Worm (Caenorhabditis elegans) whole organism, young adult: ENCODE results near the gene lgc-48.

ENCODE experiments used
- B0019.2 ChIP-seq: fragments of 200-800 bp; sonication (Bioruptor generic); conservative IDR thresholded peaks from 2 replicates; pipeline ENCODE4 v1.3.6; 2022; ENCODE audit warnings: missing genetic modification reagents, missing genetic modification characterization, missing compliant biosample characterization
- B0035.1 ChIP-seq: sonication (generic microtip); optimal IDR thresholded peaks from 2 replicates; lab custom pipeline; 2016; ENCODE audit warnings: missing genetic modification characterization, mild to moderate bottlenecking, missing compliant biosample characterization, missing genotype, missing genetic modification reagents
- F10E7.11 ChIP-seq: sonication (generic microtip); optimal IDR thresholded peaks from 2 replicates; lab custom pipeline; 2017; ENCODE audit warnings: mild to moderate bottlenecking, missing genetic modification characterization, moderate library complexity, missing compliant biosample characterization
- F39B2.1 ChIP-seq: fragments of 200-800 bp; sonication (Bioruptor generic); IDR thresholded peaks from 2 replicates; pipeline ENCODE4 v1.3.6; 2022; ENCODE audit warnings: missing genetic modification reagents, missing genetic modification characterization, missing compliant biosample characterization
- F57C9.4 ChIP-seq: sonication (generic microtip); optimal IDR thresholded peaks from 2 replicates; lab custom pipeline; 2017; ENCODE audit warnings: mild to moderate bottlenecking, missing genetic modification characterization, missing compliant biosample characterization
- T07F8.4 ChIP-seq: sonication (generic microtip); optimal IDR thresholded peaks from 2 replicates; lab custom pipeline; 2016; ENCODE audit warnings: mild to moderate bottlenecking, missing genetic modification characterization, moderate library complexity, missing compliant biosample characterization
- Y67H2A.10 ChIP-seq: fragments of 200-800 bp; sonication (Bioruptor generic); conservative IDR thresholded peaks from 2 replicates; pipeline ENCODE4 v1.3.6; 2022; ENCODE audit warnings: missing genetic modification reagents, missing genetic modification characterization, missing compliant biosample characterization
- Y95B8A.8 ChIP-seq: fragments of 200-800 bp; sonication (Bioruptor generic); IDR thresholded peaks from 2 replicates; pipeline ENCODE4 v1.3.6; 2022; ENCODE audit warnings: missing genetic modification reagents, missing genetic modification characterization, missing compliant biosample characterization
- attf-5 ChIP-seq: fragments of 200-800 bp; sonication (Bioruptor generic); optimal IDR thresholded peaks from 2 replicates; lab custom pipeline; 2018; ENCODE audit warnings: mild to moderate bottlenecking, missing genetic modification characterization, missing compliant biosample characterization
- attf-6 ChIP-seq: fragments of 200-800 bp; sonication (Bioruptor generic); IDR thresholded peaks from 2 replicates; pipeline ENCODE4 v1.3.6; 2022; ENCODE audit warnings: missing genetic modification reagents, missing genetic modification characterization, missing compliant biosample characterization
- bed-1 ChIP-seq: fragments of 200-800 bp; sonication (Bioruptor generic); IDR thresholded peaks from 2 replicates; pipeline ENCODE4 v1.3.6; 2022; ENCODE audit warnings: missing genetic modification reagents, missing genetic modification characterization, missing compliant biosample characterization
- ceh-91 ChIP-seq: fragments of 200-800 bp; sonication (Bioruptor generic); IDR thresholded peaks from 2 replicates; pipeline ENCODE4 v1.3.6; 2022; ENCODE audit warnings: missing genetic modification reagents, missing genetic modification characterization, missing compliant biosample characterization
- die-1 ChIP-seq: sonication (generic microtip); optimal IDR thresholded peaks from 2 replicates; lab custom pipeline; 2016; ENCODE audit warnings: missing genotype, mild to moderate bottlenecking, missing genetic modification characterization, missing compliant biosample characterization
- fkh-3 ChIP-seq: sonication (generic microtip); optimal IDR thresholded peaks from 2 replicates; lab custom pipeline; 2016; ENCODE audit warnings: mild to moderate bottlenecking, missing genetic modification characterization, missing compliant biosample characterization
- gei-17 ChIP-seq: fragments of 200-800 bp; sonication (Bioruptor generic); optimal IDR thresholded peaks from 2 replicates; lab custom pipeline; 2018; ENCODE audit warnings: mild to moderate bottlenecking, missing genetic modification characterization, missing compliant biosample characterization
- hlh-26 ChIP-seq: fragments of 200-800 bp; sonication (Bioruptor generic); conservative IDR thresholded peaks from 2 replicates; pipeline ENCODE4 v1.3.6; 2022; ENCODE audit warnings: missing genetic modification reagents, missing genetic modification characterization, missing compliant biosample characterization
- hmg-20 ChIP-seq: fragments of 200-800 bp; sonication (Bioruptor generic); IDR thresholded peaks from 2 replicates; pipeline ENCODE4 v1.3.6; 2022; ENCODE audit warnings: missing genetic modification reagents, missing genetic modification characterization, missing compliant biosample characterization
- hrde-1 ChIP-seq: sonication (generic microtip); optimal IDR thresholded peaks from 2 replicates; lab custom pipeline; 2016; ENCODE audit warnings: missing genetic modification characterization, mild to moderate bottlenecking, missing compliant biosample characterization, moderate library complexity, missing genotype, missing genetic modification reagents, borderline replicate concordance
- hsf-1 ChIP-seq: fragments of 200-800 bp; sonication (Bioruptor generic); IDR thresholded peaks from 2 replicates; pipeline ENCODE4 v1.3.6; 2022; ENCODE audit warnings: missing genetic modification reagents, missing genetic modification characterization, missing compliant biosample characterization
- lir-1 ChIP-seq: fragments of 200-800 bp; sonication (Bioruptor generic); conservative IDR thresholded peaks from 2 replicates; pipeline ENCODE4 v1.3.6; 2022; ENCODE audit warnings: missing genetic modification reagents, missing genetic modification characterization, missing compliant biosample characterization
- madf-6 ChIP-seq: fragments of 200-800 bp; sonication (Bioruptor generic); IDR thresholded peaks from 2 replicates; pipeline ENCODE4 v1.3.6; 2022; ENCODE audit warnings: missing genetic modification reagents, missing genetic modification characterization, missing compliant biosample characterization
- madf-8 ChIP-seq: fragments of 200-800 bp; sonication (Bioruptor generic); conservative IDR thresholded peaks from 2 replicates; pipeline ENCODE4 v1.3.6; 2022; ENCODE audit warnings: missing genetic modification reagents, missing genetic modification characterization, missing compliant biosample characterization
- mcd-1 ChIP-seq: fragments of 200-800 bp; sonication (Bioruptor generic); IDR thresholded peaks from 2 replicates; pipeline ENCODE4 v1.3.6; 2022; ENCODE audit warnings: missing genetic modification reagents, missing genetic modification characterization, missing compliant biosample characterization
- nfya-1 ChIP-seq: sonication (generic microtip); optimal IDR thresholded peaks from 2 replicates; lab custom pipeline; 2017; ENCODE audit warnings: antibody characterized with exemption, missing compliant biosample characterization, missing genetic modification characterization, borderline replicate concordance; ENCODE audit not compliant: insufficient read depth
- nhr-80 ChIP-seq: sonication (generic microtip); optimal IDR thresholded peaks from 2 replicates; lab custom pipeline; 2016; ENCODE audit warnings: missing genetic modification characterization, missing compliant biosample characterization
- sdz-38 ChIP-seq: sonication (generic microtip); optimal IDR thresholded peaks from 2 replicates; lab custom pipeline; 2016; ENCODE audit warnings: missing genotype, missing genetic modification characterization, missing compliant biosample characterization
- snpc-1.1 ChIP-seq: sonication (generic microtip); optimal IDR thresholded peaks from 2 replicates; lab custom pipeline; 2017; ENCODE audit warnings: missing genetic modification characterization, mild to moderate bottlenecking, missing compliant biosample characterization, antibody characterized with exemption, moderate library complexity, missing genotype, missing genetic modification reagents; ENCODE audit not compliant: insufficient read depth
- sptf-2 ChIP-seq: fragments of 200-800 bp; sonication (Bioruptor generic); optimal IDR thresholded peaks from 2 replicates; lab custom pipeline; 2018; ENCODE audit warnings: mild to moderate bottlenecking, missing genetic modification characterization, missing compliant biosample characterization
- tbp1 ChIP-seq: fragments of 200-800 bp; sonication (Bioruptor generic); optimal IDR thresholded peaks from 2 replicates; lab custom pipeline; 2018; ENCODE audit warnings: mild to moderate bottlenecking, missing genetic modification characterization, missing compliant biosample characterization
- tbx-9 ChIP-seq: sonication (generic microtip); optimal IDR thresholded peaks from 2 replicates; lab custom pipeline; 2016; ENCODE audit warnings: borderline replicate concordance, missing genetic modification characterization, inconsistent platforms, missing compliant biosample characterization
- tlf-1 ChIP-seq: fragments of 200-800 bp; sonication (Bioruptor generic); optimal IDR thresholded peaks from 2 replicates; lab custom pipeline; 2018; ENCODE audit warnings: mild to moderate bottlenecking, missing genetic modification characterization, missing compliant biosample characterization
- xnd-1 ChIP-seq: sonication (generic microtip); optimal IDR thresholded peaks from 2 replicates; lab custom pipeline; 2016; ENCODE audit warnings: missing genotype, missing genetic modification reagents, missing genetic modification characterization, missing compliant biosample characterization
- zim-3 ChIP-seq: sonication (generic microtip); optimal IDR thresholded peaks from 2 replicates; lab custom pipeline; 2017; ENCODE audit warnings: mild to moderate bottlenecking, missing genetic modification characterization, moderate library complexity, missing compliant biosample characterization
- ztf-25 ChIP-seq: fragments of 200-800 bp; sonication (Bioruptor generic); IDR thresholded peaks from 2 replicates; pipeline ENCODE4 v1.3.6; 2022; ENCODE audit warnings: missing genetic modification reagents, missing genetic modification characterization, missing compliant biosample characterization
- ztf-3 ChIP-seq: fragments of 200-800 bp; sonication (Bioruptor generic); optimal IDR thresholded peaks from 2 replicates; lab custom pipeline; 2018; ENCODE audit warnings: mild to moderate bottlenecking, missing genetic modification characterization, missing compliant biosample characterization
- ztf-6 ChIP-seq: fragments of 200-800 bp; sonication (Bioruptor generic); IDR thresholded peaks from 2 replicates; pipeline ENCODE4 v1.3.6; 2022; ENCODE audit warnings: missing genetic modification reagents, missing genetic modification characterization, missing compliant biosample characterization

Gene lgc-48

DNA sequence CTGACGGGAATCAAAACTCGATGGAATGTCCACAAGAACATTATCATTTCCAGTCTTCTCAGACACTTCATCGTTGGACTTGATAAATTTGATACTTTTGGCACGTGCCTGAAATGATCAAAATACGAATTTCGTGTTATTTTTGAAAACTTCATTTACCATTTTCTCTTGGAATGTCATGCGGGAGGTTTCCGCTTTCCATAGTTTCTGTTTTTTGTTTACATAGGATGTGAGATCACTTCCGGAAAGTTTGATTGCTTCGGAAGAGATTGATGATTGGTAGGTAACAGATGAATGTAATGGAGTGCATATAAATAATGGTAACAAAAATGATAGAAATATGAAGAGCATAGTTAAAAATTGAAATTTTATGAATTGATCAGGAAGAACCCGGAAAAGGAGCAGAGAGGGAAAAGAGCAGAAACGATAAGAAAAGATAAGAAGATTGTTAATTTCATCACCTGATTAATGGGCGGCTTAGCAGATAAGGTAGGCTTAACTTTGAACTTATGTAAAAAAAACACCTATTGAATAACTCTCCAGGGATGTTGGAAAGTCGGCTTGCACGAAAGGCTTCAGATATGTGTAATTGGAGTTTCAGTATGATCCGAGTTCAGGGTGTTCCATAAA lies 17.7 kb downstream of the lgc-48 start, which contains the start of gene F32H5.1:
Gene F32H5.1 (minus strand): TSS at position 386 of the 630 bp plus-strand sequence.
- TF ChIP-seq ztf-6 (no peak), attf-5 (no peak), tlf-1 (no peak), nhr-80 (peak; percentile 59), Y95B8A.8 (GFP tag; lab: Robert Waterston, UW) (0 out of 2 replicates have a peak, but pooled peaks have one; percentile 29), fkh-3 (tag; lab: Kevin White, UChicago) (no peak), F57C9.4 (tag; lab: Kevin White, UChicago) (no peak)

DNA sequence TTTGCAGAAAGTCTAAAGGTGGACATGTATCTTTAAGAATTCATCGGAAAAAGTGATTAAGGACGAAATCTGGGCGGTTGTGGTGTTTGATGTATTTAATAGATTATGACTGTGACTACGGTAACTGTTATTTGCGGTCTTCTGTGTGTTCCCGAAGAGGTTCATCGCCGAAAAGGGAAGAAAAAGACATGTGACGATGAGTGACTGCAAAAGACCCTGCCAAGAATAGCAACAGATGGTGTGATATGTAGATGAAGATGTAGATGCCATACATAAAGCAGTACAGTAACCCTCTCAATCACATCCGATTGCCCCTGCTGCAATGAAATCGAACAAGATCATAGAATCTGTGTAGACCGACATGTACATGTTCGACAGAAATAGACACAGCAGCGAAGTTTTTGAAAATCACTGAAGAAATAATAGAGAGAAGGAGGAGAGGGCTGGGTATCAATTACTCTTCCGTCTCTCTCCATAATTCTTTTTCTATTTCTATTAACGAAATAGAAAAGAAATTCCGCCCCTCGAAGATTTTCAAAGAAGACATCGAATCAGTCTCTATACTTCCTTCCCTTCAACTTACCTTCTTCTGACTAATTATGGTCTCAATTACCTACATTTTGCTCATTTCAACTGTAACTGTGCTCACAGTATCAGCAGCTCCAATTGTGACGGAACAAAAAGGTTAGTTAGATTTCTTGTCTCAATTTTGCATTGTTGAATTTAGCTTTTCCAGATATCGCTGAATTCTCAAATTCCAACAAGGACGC lies 19.0 kb downstream of the lgc-48 start, which contains the start of gene F32H5.3:
Gene F32H5.3 (plus strand): TSS at position 513 of the 770 bp plus-strand sequence.
- TF ChIP-seq ztf-25 (GFP tag; lab: Robert Waterston, UW) (no peak), sptf-2 (GFP tag; lab: Kevin White, UChicago) (no peak), sdz-38 (tag; lab: Kevin White, UChicago) (no peak), die-1 (no peak), ztf-3 (GFP tag; lab: Kevin White, UChicago) (no peak), lir-1 (GFP tag; lab: Robert Waterston, UW) (no peak)
- TF ChIP-seq, all 124 proteins: peak for 0

DNA sequence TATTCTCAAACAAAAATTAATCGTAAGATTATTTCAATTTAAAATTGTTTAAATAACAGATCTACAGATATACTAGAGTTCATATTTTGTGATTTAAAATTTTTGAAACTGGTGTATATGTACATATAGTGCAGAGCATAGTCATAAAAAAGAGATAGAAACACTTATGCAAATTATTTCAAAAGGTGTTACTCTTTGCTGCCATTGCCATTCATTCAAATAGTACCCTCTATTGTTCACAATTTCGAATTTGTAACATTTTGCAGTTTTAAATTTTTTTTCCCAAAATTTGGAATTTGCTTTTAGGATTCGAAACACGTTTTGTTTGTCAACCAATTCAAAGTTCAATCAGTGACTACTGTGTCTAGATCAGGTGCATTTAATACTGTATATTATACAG lies 20.2 kb downstream of the lgc-48 start, which contains the start of gene F32H5.4:
Gene F32H5.4 (plus strand): TSS at position 301 of the 400 bp plus-strand sequence.
- TF ChIP-seq tbp1 (GFP tag; lab: Kevin White, UChicago): no peak
- TF ChIP-seq tbx-9 (tag; lab: Kevin White, UChicago): no peak
- no peak for TF ChIP-seq attf-6 (GFP tag; lab: Robert Waterston, UW)

DNA sequence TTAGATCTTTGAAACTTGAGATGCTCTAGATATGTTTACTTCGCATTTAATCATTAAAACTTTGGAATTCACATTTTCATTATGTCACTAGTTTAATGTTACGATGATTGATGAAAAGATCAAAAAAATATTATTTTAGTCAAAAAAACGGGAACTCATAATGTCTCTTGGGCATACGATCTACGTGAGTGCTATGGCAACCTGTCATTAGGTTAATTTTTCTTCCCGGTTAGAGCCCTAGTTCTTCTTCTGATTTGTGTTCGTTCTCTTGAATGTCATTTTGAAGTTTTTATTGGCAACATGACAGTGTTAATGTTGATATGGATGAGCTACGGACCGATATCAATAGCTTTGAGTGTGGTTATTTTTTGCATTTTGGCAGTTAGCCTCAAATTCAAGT lies 23.4 kb downstream of the lgc-48 start, which contains the start of gene srg-46:
Gene srg-46 (plus strand): TSS at position 301 of the 400 bp plus-strand sequence.
- TF ChIP-seq B0035.1 (no peak), Y67H2A.10 (GFP tag; lab: Robert Waterston, UW) (no peak), tbp1 (GFP tag; lab: Kevin White, UChicago) (no peak), snpc-1.1 (tag; lab: Kevin White, UChicago) (no peak), hsf-1 (no peak), F39B2.1 (GFP tag; lab: Robert Waterston, UW) (no peak)
- TF ChIP-seq, all 124 proteins: peak for 0

DNA sequence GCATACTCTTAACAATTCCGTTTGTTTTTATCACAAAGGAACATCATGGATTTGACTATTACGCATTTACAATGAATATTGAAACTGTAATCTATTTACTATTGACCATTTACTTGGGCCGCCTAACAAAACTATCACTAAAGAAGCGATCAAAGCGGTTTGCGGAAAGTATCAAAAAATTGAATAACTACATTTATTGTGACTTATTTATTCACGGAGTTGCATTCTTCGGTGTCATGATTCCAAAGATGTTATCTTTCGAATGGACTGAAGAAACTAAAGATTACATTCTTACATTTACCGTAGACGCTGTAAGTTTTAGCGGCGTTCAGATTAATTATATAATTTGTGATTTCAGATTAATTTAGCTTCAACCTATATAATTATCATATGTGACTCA lies 24.2 kb downstream of the lgc-48 start:
- TF ChIP-seq F10E7.11 (tag; lab: Kevin White, UChicago) (no peak), T07F8.4 (tag; lab: Kevin White, UChicago) (no peak), snpc-1.1 (tag; lab: Kevin White, UChicago) (no peak), zim-3 (no peak), xnd-1 (tag; lab: Kevin White, UChicago) (no peak), ceh-91 (GFP tag; lab: Robert Waterston, UW) (no peak), gei-17 (no peak), B0019.2 (GFP tag; lab: Robert Waterston, UW) (no peak), hlh-26 (GFP tag; lab: Robert Waterston, UW) (no peak), hmg-20 (GFP tag; lab: Robert Waterston, UW) (no peak), bed-1 (GFP tag; lab: Robert Waterston, UW) (no peak), ztf-6 (no peak), attf-6 (GFP tag; lab: Robert Waterston, UW) (no peak), hrde-1 (tag; lab: Kevin White, UChicago) (no peak), madf-8 (GFP tag; lab: Robert Waterston, UW) (no peak), mcd-1 (GFP tag; lab: Robert Waterston, UW) (no peak), lir-1 (GFP tag; lab: Robert Waterston, UW) (no peak), fkh-3 (tag; lab: Kevin White, UChicago) (no peak), nfya-1 (tag; lab: Kevin White, UChicago) (no peak), madf-6 (GFP tag; lab: Robert Waterston, UW) (no peak)
- TF ChIP-seq, all 124 proteins: peak for 0
